Worm (Caenorhabditis elegans): ENCODE data around the gene gst-26.
A peak's percentile ranks its signal among the peaks of the same experiment; 100 is the strongest.
"Not testable (repeated sequence)": the region's sequence is repeated elsewhere in the genome, so short reads cannot be mapped to it uniquely, and the experiment has no call there.

Gene gst-26

ce11 chrII:15140881-15141280, 23.5 kb downstream of the gst-26 start, which contains the start of gene Y53F4B.26:
Gene Y53F4B.26, minus strand, starts transcription at chrII:15140981.
- not testable (repeated sequence) for TF ChIP-seq cey-2 (tag; optimal IDR thresholded peaks at IDR 0.05; ENCODE audit: borderline replicate concordance, insufficient read depth); lin-39 (tag; optimal IDR thresholded peaks at IDR 0.05); vab-7 (GFP tag; IDR thresholded peaks at IDR 0.05)

ce11 chrII:15135886-15136285, 28.5 kb downstream of the gst-26 start, which contains the start of gene Y53F4B.25:
Gene Y53F4B.25, plus strand, starts transcription at chrII:15136186.
- TF ChIP-seq T20F7.1 (GFP tag; optimal IDR thresholded peaks at IDR 0.05): no peak

- TF ChIP-seq Y75B8A.6 (GFP tag; IDR thresholded peaks at IDR 0.05) (no peak), fkh-10 (GFP tag; optimal IDR thresholded peaks at IDR 0.05) (no peak), nhr-237 (tag; optimal IDR thresholded peaks at IDR 0.05) (no peak), ceh-20 (GFP tag; IDR thresholded peaks at IDR 0.05) (no peak), ztf-11 (tag; optimal IDR thresholded peaks at IDR 0.05) (no peak), fos-1 (tag; optimal IDR thresholded peaks at IDR 0.05) (no peak), rbr-2 (tag; optimal IDR thresholded peaks at IDR 0.05) (no peak), lin-1 (GFP tag; IDR thresholded peaks at IDR 0.05) (no peak), snpc-4 (tag; optimal IDR thresholded peaks at IDR 0.05) (no peak), dmd-6 (GFP tag; IDR thresholded peaks at IDR 0.05) (no peak), dpl-1 (GFP tag; optimal IDR thresholded peaks at IDR 0.05) (no peak), aha-1 (tag) (no peak), nhr-11 (tag; optimal IDR thresholded peaks at IDR 0.05) (no peak)
Measured at ce11 chrII:15134332-15134731, 30.0 kb downstream of the gst-26 start, which contains the start of gene Y53F4B.24. Gene Y53F4B.24, minus strand, starts transcription at chrII:15134432.

ce11 chrII:15130512-15130911, 33.8 kb downstream of the gst-26 start, which contains the start of gene Y53F4B.62:
Gene Y53F4B.62, minus strand, starts transcription at chrII:15130612.
- TF ChIP-seq zag-1 (tag; optimal IDR thresholded peaks at IDR 0.05) (no peak), nhr-10 (tag; optimal IDR thresholded peaks at IDR 0.05) (no peak), ZK337.2 (GFP tag; IDR thresholded peaks at IDR 0.05) (no peak), hlh-11 (tag; optimal IDR thresholded peaks at IDR 0.05) (no peak), ztf-7 (tag; optimal IDR thresholded peaks at IDR 0.05) (no peak), Y5F2A.4 (GFP tag; optimal IDR thresholded peaks at IDR 0.05) (no peak), Y75B8A.6 (GFP tag; IDR thresholded peaks at IDR 0.05) (no peak), daf-12 (tag; optimal IDR thresholded peaks at IDR 0.05) (no peak), vab-7 (GFP tag; IDR thresholded peaks at IDR 0.05) (no peak), lin-38 (GFP tag; IDR thresholded peaks at IDR 0.05) (no peak), daf-8 (GFP tag; IDR thresholded peaks at IDR 0.05) (no peak), ZK546.5 (tag; optimal IDR thresholded peaks at IDR 0.05) (no peak), lir-3 (tag; optimal IDR thresholded peaks at IDR 0.05) (no peak), jun-1 (tag; optimal IDR thresholded peaks at IDR 0.05) (no peak), nhr-11 (tag; optimal IDR thresholded peaks at IDR 0.05) (no peak), arid-1 (GFP tag; conservative IDR thresholded peaks at IDR 0.05) (no peak), mdl-1 (tag; optimal IDR thresholded peaks at IDR 0.05) (no peak), egl-43 (GFP tag; IDR thresholded peaks at IDR 0.05) (no peak), nhr-237 (tag; optimal IDR thresholded peaks at IDR 0.05) (no peak), mep-1 (tag; optimal IDR thresholded peaks at IDR 0.05) (no peak)

DNA sequence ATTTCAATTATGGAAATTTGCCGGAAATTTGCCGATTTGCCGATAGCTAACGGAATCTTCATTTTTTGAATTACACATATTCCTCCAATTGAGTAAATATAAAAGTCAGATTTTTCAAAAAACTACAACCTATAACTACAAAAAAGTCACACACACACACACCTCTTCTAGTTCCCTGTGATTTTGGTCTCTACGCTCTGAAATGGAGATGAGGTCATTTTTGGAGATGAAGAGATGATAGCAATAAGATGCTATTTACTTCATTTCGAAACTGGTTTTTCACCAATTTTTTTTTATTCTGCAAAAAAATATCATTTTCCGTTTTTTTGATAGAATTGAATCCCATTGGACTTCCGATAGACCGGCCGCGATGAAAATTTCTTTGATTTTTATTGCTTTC, 40.2 kb downstream of the gst-26 start, which contains the start of gene Y53F4B.23:
Gene Y53F4B.23 (plus strand): TSS at position 312 of the 400 bp plus-strand sequence.
- peak; percentile 93 for TF ChIP-seq nhr-28 (tag; optimal IDR thresholded peaks at IDR 0.05)
- TF ChIP-seq mes-2 (tag; optimal IDR thresholded peaks at IDR 0.05; ENCODE audit: poor library complexity, severe bottlenecking): no peak
